Worm (Caenorhabditis elegans) whole organism, L1 larva: ENCODE results near the gene nspb-3.

Source experiments
- aly-2 ChIP-seq: fragments of 150-350 bp; optimal IDR thresholded peaks from 2 replicates; lab custom pipeline; 2014; ENCODE audit warnings: missing biosample characterization, missing genetic modification characterization
- mdl-1 ChIP-seq, 2 experiments: fragments of 150-350 bp; optimal IDR thresholded peaks; 2 replicates each; lab custom pipeline; 2014 to 2017; ENCODE audit warnings: missing biosample characterization in 2 of 2, missing genetic modification characterization in 2 of 2, inconsistent platforms in 1 of 2

DNA sequence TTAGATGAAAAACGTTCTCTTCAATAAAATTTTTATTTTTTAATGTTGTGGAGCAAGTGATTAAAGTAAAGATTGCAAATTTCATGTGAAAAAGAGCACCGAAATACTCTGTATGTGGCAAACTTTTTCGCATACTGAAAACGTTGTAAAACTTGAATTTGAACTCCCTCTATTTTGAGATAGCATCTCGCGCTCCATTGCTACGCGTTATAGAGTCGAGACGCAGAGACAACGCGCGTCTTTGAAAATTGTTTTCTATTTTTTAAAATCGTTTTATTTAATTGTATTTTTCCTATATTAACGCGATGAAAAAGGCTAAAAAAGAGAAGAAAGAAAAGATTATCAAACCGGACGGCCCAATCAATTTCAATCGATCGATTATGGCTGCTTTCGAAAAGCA is 46.2 kb downstream of the nspb-3 start, which contains the start of gene fan-1:
- peak in 1 of 2 experiments; percentile 39 for TF ChIP-seq mdl-1 (tag; optimal IDR thresholded peaks at IDR 0.05; lab: Kevin White, UChicago)
- TF ChIP-seq aly-2 (tag; lab: Kevin White, UChicago): peak; percentile 14
